Fruit fly (Drosophila melanogaster): Measurements from ENCODE around the gene Hsp110.

dm6 chr3L:14056816-14057215 is 20.0 kb downstream of the Hsp110 start:
- TF ChIP-seq ovo (GFP tag; optimal IDR thresholded peaks at IDR 0.05), result no peak
- no peak for TF ChIP-seq CG33017 (tag; optimal IDR thresholded peaks at IDR 0.05)
- no peak for TF ChIP-seq CG14711 (tag; optimal IDR thresholded peaks at IDR 0.05)

All from whole organism, adult.